Worm (Caenorhabditis elegans) whole organism, L2 larva: Measurements from ENCODE around the gene mip-1.

ENCODE experiments used
- C34F6.9 ChIP-seq: fragments of 150-350 bp; optimal IDR thresholded peaks from 2 replicates; lab custom pipeline; 2014; ENCODE audit warnings: missing biosample characterization, missing genetic modification characterization
- F13H6.1 ChIP-seq: sonication (generic microtip); optimal IDR thresholded peaks from 2 replicates; lab custom pipeline; 2016; ENCODE audit warnings: missing genetic modification characterization, missing compliant biosample characterization
- R02D3.7 ChIP-seq: fragments of 150-350 bp; optimal IDR thresholded peaks from 2 replicates; lab custom pipeline; 2014; ENCODE audit warnings: missing biosample characterization, missing genetic modification characterization
- Y55F3AM.14 ChIP-seq: fragments of 200-800 bp; sonication (Bioruptor generic); optimal IDR thresholded peaks from 2 replicates; lab custom pipeline; 2018; ENCODE audit warnings: mild to moderate bottlenecking, missing genetic modification characterization, missing compliant biosample characterization
- ZK546.5 ChIP-seq: sonication (generic microtip); optimal IDR thresholded peaks from 2 replicates; lab custom pipeline; 2017; ENCODE audit warnings: missing biosample characterization, missing genetic modification characterization
- alr-1 ChIP-seq: fragments of 150-350 bp; optimal IDR thresholded peaks from 2 replicates; lab custom pipeline; 2014; ENCODE audit warnings: missing biosample characterization, missing genetic modification characterization
- aly-2 ChIP-seq: fragments of 150-350 bp; optimal IDR thresholded peaks from 2 replicates; lab custom pipeline; 2014; ENCODE audit warnings: missing biosample characterization, missing genetic modification characterization
- ama-1 ChIP-seq: fragments of 150-350 bp; optimal IDR thresholded peaks from 2 replicates; lab custom pipeline; 2018; ENCODE audit warnings: inconsistent platforms
- blmp-1 ChIP-seq: sonication (generic microtip); optimal IDR thresholded peaks from 2 replicates; lab custom pipeline; 2017; ENCODE audit warnings: missing genetic modification characterization, mild to moderate bottlenecking, missing compliant biosample characterization, antibody characterized with exemption, moderate library complexity; ENCODE audit not compliant: insufficient read depth
- ceh-16 ChIP-seq: fragments of 150-350 bp; optimal IDR thresholded peaks from 2 replicates; lab custom pipeline; 2014; ENCODE audit warnings: missing biosample characterization, missing genetic modification characterization
- ceh-82 ChIP-seq: fragments of 150-350 bp; optimal IDR thresholded peaks from 2 replicates; lab custom pipeline; 2014; ENCODE audit warnings: missing biosample characterization, missing genetic modification characterization
- crh-2 ChIP-seq: sonication (generic microtip); optimal IDR thresholded peaks from 2 replicates; lab custom pipeline; 2017; ENCODE audit warnings: missing biosample characterization, missing genetic modification characterization
- dmd-4 ChIP-seq: sonication (generic microtip); optimal IDR thresholded peaks from 2 replicates; lab custom pipeline; 2017; ENCODE audit warnings: missing biosample characterization, missing genetic modification characterization
- egl-27 ChIP-seq: sonication (generic microtip); optimal IDR thresholded peaks from 3 replicates; lab custom pipeline; 2017; ENCODE audit warnings: missing biosample characterization, missing genetic modification reagents, missing genetic modification characterization
- elt-1 ChIP-seq: fragments of 150-350 bp; optimal IDR thresholded peaks from 2 replicates; lab custom pipeline; 2014; ENCODE audit warnings: missing biosample characterization, missing genetic modification characterization
- elt-3 ChIP-seq: sonication (generic microtip); optimal IDR thresholded peaks from 2 replicates; lab custom pipeline; 2017; ENCODE audit warnings: missing biosample characterization, missing genetic modification characterization
- fos-1 ChIP-seq: fragments of 150-350 bp; optimal IDR thresholded peaks from 2 replicates; lab custom pipeline; 2014; ENCODE audit warnings: missing biosample characterization, missing genetic modification characterization
- gmeb-1 ChIP-seq: fragments of 150-350 bp; optimal IDR thresholded peaks from 2 replicates; lab custom pipeline; 2014; ENCODE audit warnings: missing biosample characterization, missing genetic modification characterization
- lin-11 ChIP-seq: fragments of 150-350 bp; sonication (generic microtip); optimal IDR thresholded peaks from 2 replicates; lab custom pipeline; 2014; ENCODE audit warnings: missing biosample characterization, missing genetic modification characterization, inconsistent platforms, mixed read lengths
- lin-13 ChIP-seq: fragments of 150-350 bp; optimal IDR thresholded peaks from 2 replicates; lab custom pipeline; 2014; ENCODE audit warnings: missing biosample characterization, missing genetic modification reagents, missing genetic modification characterization
- lin-39 ChIP-seq: fragments of 150-350 bp; optimal IDR thresholded peaks from 2 replicates; lab custom pipeline; 2014; ENCODE audit warnings: missing biosample characterization, missing genetic modification reagents, missing genetic modification characterization
- lsy-2 ChIP-seq, 2 experiments: fragments of 150-350 bp in 1 of 2; sonication (generic microtip) in 1 of 2; optimal IDR thresholded peaks; 2 replicates each; lab custom pipeline; 2014 to 2017; ENCODE audit warnings: missing biosample characterization in 2 of 2, missing genetic modification characterization in 2 of 2
- mab-5 ChIP-seq: fragments of 150-350 bp; optimal IDR thresholded peaks from 2 replicates; lab custom pipeline; 2014; ENCODE audit warnings: missing biosample characterization, missing genetic modification characterization
- mbf-1 ChIP-seq: sonication (generic microtip); optimal IDR thresholded peaks from 2 replicates; lab custom pipeline; 2017; ENCODE audit warnings: missing biosample characterization, missing genetic modification characterization
- mdl-1 ChIP-seq, 2 experiments: fragments of 150-350 bp in 1 of 2; sonication (generic microtip) in 1 of 2; optimal IDR thresholded peaks; 2 replicates each; lab custom pipeline; 2017; ENCODE audit warnings: missing biosample characterization in 2 of 2, missing genetic modification characterization in 2 of 2
- nhr-10 ChIP-seq: sonication (generic microtip); optimal IDR thresholded peaks from 2 replicates; lab custom pipeline; 2017; ENCODE audit warnings: missing biosample characterization, missing genetic modification characterization
- nhr-11 ChIP-seq: fragments of 150-350 bp; optimal IDR thresholded peaks from 2 replicates; lab custom pipeline; 2014; ENCODE audit warnings: missing biosample characterization, missing genetic modification characterization
- nhr-12 ChIP-seq: fragments of 150-350 bp; optimal IDR thresholded peaks from 2 replicates; lab custom pipeline; 2014; ENCODE audit warnings: missing biosample characterization, missing genetic modification characterization
- nhr-129 ChIP-seq: fragments of 150-350 bp; optimal IDR thresholded peaks from 2 replicates; lab custom pipeline; 2014; ENCODE audit warnings: missing biosample characterization, missing genetic modification characterization
- nhr-21 ChIP-seq: fragments of 150-350 bp; optimal IDR thresholded peaks from 2 replicates; lab custom pipeline; 2014; ENCODE audit warnings: missing biosample characterization, missing genetic modification characterization
- nhr-23 ChIP-seq: fragments of 150-350 bp; optimal IDR thresholded peaks from 2 replicates; lab custom pipeline; 2014; ENCODE audit warnings: missing biosample characterization, missing genetic modification reagents, missing genetic modification characterization
- nhr-237 ChIP-seq: fragments of 150-350 bp; optimal IDR thresholded peaks from 2 replicates; lab custom pipeline; 2014; ENCODE audit warnings: missing biosample characterization, missing genetic modification characterization
- nhr-25 ChIP-seq: fragments of 150-350 bp; sonication (generic microtip); optimal IDR thresholded peaks from 3 replicates; lab custom pipeline; 2014; ENCODE audit warnings: missing biosample characterization, missing genetic modification characterization
- nhr-6 ChIP-seq: fragments of 150-350 bp; optimal IDR thresholded peaks from 2 replicates; lab custom pipeline; 2014; ENCODE audit warnings: missing biosample characterization, missing genetic modification characterization
- nhr-77 ChIP-seq: fragments of 150-350 bp; optimal IDR thresholded peaks from 2 replicates; lab custom pipeline; 2014; ENCODE audit warnings: missing biosample characterization, missing genetic modification characterization
- peb-1 ChIP-seq: fragments of 150-350 bp; optimal IDR thresholded peaks from 2 replicates; lab custom pipeline; 2014; ENCODE audit warnings: missing biosample characterization, missing genetic modification characterization
- sem-4 ChIP-seq: fragments of 150-350 bp; optimal IDR thresholded peaks from 2 replicates; lab custom pipeline; 2014; ENCODE audit warnings: missing biosample characterization, missing genetic modification reagents, missing genetic modification characterization
- skn-1 ChIP-seq: sonication (generic microtip); optimal IDR thresholded peaks from 2 replicates; lab custom pipeline; 2017; ENCODE audit warnings: missing biosample characterization, missing genetic modification characterization
- sma-3 ChIP-seq: sonication (generic microtip); optimal IDR thresholded peaks from 2 replicates; lab custom pipeline; 2016; ENCODE audit warnings: missing genetic modification reagents, missing genetic modification characterization, missing compliant biosample characterization
- sma-9 ChIP-seq, 2 experiments: fragments of 150-350 bp in 1 of 2; sonication (generic microtip) in 1 of 2; optimal IDR thresholded peaks; 2 replicates each; lab custom pipeline; 2014 to 2016; ENCODE audit warnings: missing genetic modification characterization in 2 of 2, mild to moderate bottlenecking in 1 of 2, missing biosample characterization in 1 of 2, missing compliant biosample characterization in 1 of 2, missing genetic modification reagents in 1 of 2, moderate library complexity in 1 of 2
- snpc-4 ChIP-seq: fragments of 150-350 bp; optimal IDR thresholded peaks from 2 replicates; lab custom pipeline; 2014; ENCODE audit warnings: missing biosample characterization, missing genetic modification characterization
- unc-39 ChIP-seq: fragments of 150-350 bp; optimal IDR thresholded peaks from 2 replicates; lab custom pipeline; 2014; ENCODE audit warnings: missing biosample characterization, missing genetic modification characterization
- unc-55 ChIP-seq: fragments of 150-350 bp; sonication (generic microtip); optimal IDR thresholded peaks from 3 replicates; lab custom pipeline; 2014; ENCODE audit warnings: missing biosample characterization, missing genetic modification reagents, missing genetic modification characterization
- unc-62 ChIP-seq: fragments of 150-350 bp; optimal IDR thresholded peaks from 2 replicates; lab custom pipeline; 2014; ENCODE audit warnings: missing biosample characterization, missing genetic modification reagents, missing genetic modification characterization
- zag-1 ChIP-seq: fragments of 150-350 bp; optimal IDR thresholded peaks from 2 replicates; lab custom pipeline; 2014; ENCODE audit warnings: missing biosample characterization, missing genetic modification characterization
- ztf-1 ChIP-seq: fragments of 200-800 bp; sonication (Bioruptor generic); conservative IDR thresholded peaks from 2 replicates; pipeline ENCODE4 v1.3.6; 2022; ENCODE audit warnings: missing genetic modification characterization, missing compliant biosample characterization
- ztf-11 ChIP-seq: sonication (generic microtip); optimal IDR thresholded peaks from 2 replicates; lab custom pipeline; 2017; ENCODE audit warnings: missing biosample characterization, missing genetic modification characterization
- ztf-4 ChIP-seq: fragments of 150-350 bp; optimal IDR thresholded peaks from 2 replicates; lab custom pipeline; 2014; ENCODE audit warnings: missing biosample characterization, missing genetic modification characterization

mip-1 gene

ce11 chrIII:4754001-4754561 lies 38.8 kb upstream of the mip-1 start, which contains the start of the genes rps-0 and rbg-3 (continued):
- TF ChIP-seq nhr-237 (tag; lab: Kevin White, UChicago) = no peak
- peak; percentile 93 for TF ChIP-seq gmeb-1 (tag; lab: Kevin White, UChicago)
- no peak for TF ChIP-seq unc-39 (tag; lab: Kevin White, UChicago)
- peak; percentile 91 for TF ChIP-seq sem-4
- TF ChIP-seq ztf-11 = no peak
- TF ChIP-seq lin-13 (GFP tag; lab: Kevin White, UChicago) = peak; percentile 94
- TF ChIP-seq F13H6.1 (tag; lab: Kevin White, UChicago) = peak; percentile 86
- TF ChIP-seq ztf-1 (GFP tag; lab: Robert Waterston, UW) = no peak
- TF ChIP-seq snpc-4 (tag; lab: Kevin White, UChicago) = peak; percentile 44
- TF ChIP-seq mab-5 (tag; lab: Kevin White, UChicago) = peak; percentile 85
- TF ChIP-seq sma-3 = peak; percentile 95
- TF ChIP-seq nhr-25 (tag; lab: Kevin White, UChicago) = peak; percentile 95
- TF ChIP-seq crh-2 (tag; lab: Kevin White, UChicago) = peak; percentile 94
- TF ChIP-seq R02D3.7 = peak; percentile 97
- no peak for TF ChIP-seq mbf-1 (tag; lab: Kevin White, UChicago)
- peak; percentile 91 to 98 for TF ChIP-seq lsy-2 (tag; optimal IDR thresholded peaks at IDR 0.05; lab: Kevin White, UChicago)
- TF ChIP-seq, all 48 proteins: peak for 31

ce11 chrIII:4756983-4757382 lies 35.9 kb upstream of the mip-1 start, which contains the start of gene fbxl-2:
Gene fbxl-2, plus strand, starts transcription at chrIII:4757260.
- peak; percentile 97 for TF ChIP-seq sma-3
- TF ChIP-seq snpc-4 (tag; lab: Kevin White, UChicago) = peak; percentile 83
- peak; percentile 81 for TF ChIP-seq sem-4
- peak; percentile 96 for TF ChIP-seq lin-13 (GFP tag; lab: Kevin White, UChicago)
- TF ChIP-seq mbf-1 (tag; lab: Kevin White, UChicago) = no peak
- TF ChIP-seq ama-1 (lab: Kevin White, UChicago) = no peak
- peak; percentile 100 for TF ChIP-seq gmeb-1 (tag; lab: Kevin White, UChicago)
- peak; percentile 89 for TF ChIP-seq ceh-16 (tag; lab: Kevin White, UChicago)
- TF ChIP-seq nhr-11 (tag; lab: Kevin White, UChicago) = no peak
- peak; percentile 98 for TF ChIP-seq C34F6.9 (tag; lab: Kevin White, UChicago)
- TF ChIP-seq unc-55 (GFP tag; lab: Kevin White, UChicago) = peak; percentile 98
- TF ChIP-seq peb-1 (tag; lab: Kevin White, UChicago) = no peak
- peak; percentile 95 for TF ChIP-seq nhr-25 (tag; lab: Kevin White, UChicago)
- peak; percentile 76 for TF ChIP-seq nhr-10
- peak; percentile 95 for TF ChIP-seq nhr-21 (tag; lab: Kevin White, UChicago)
- peak; percentile 88 for TF ChIP-seq R02D3.7
- TF ChIP-seq F13H6.1 (tag; lab: Kevin White, UChicago) = peak; percentile 93
- TF ChIP-seq ztf-4 (tag; lab: Kevin White, UChicago) = peak; percentile 91
- TF ChIP-seq nhr-6 = peak; percentile 74
- no peak for TF ChIP-seq aly-2 (tag; lab: Kevin White, UChicago)
- TF ChIP-seq dmd-4 (tag; lab: Kevin White, UChicago) = no peak
- no peak for TF ChIP-seq skn-1
- no peak for TF ChIP-seq unc-39 (tag; lab: Kevin White, UChicago)
- no peak for TF ChIP-seq elt-3 (tag; lab: Kevin White, UChicago)
- peak; percentile 42 for TF ChIP-seq unc-62 (GFP tag; lab: Kevin White, UChicago)
- peak; percentile 88 for TF ChIP-seq fos-1 (tag; lab: Kevin White, UChicago)
- peak; percentile 84 for TF ChIP-seq egl-27 (tag; lab: Kevin White, UChicago)
- peak; percentile 66 for TF ChIP-seq nhr-77 (tag; lab: Kevin White, UChicago)
- TF ChIP-seq crh-2 (tag; lab: Kevin White, UChicago) = peak; percentile 95
- TF ChIP-seq lin-11 (tag; lab: Kevin White, UChicago) = peak; percentile 90
- TF ChIP-seq nhr-12 = no peak
- peak; percentile 76 for TF ChIP-seq ZK546.5 (tag; lab: Kevin White, UChicago)
- no peak for TF ChIP-seq ztf-1 (GFP tag; lab: Robert Waterston, UW)
- TF ChIP-seq Y55F3AM.14 (GFP tag; lab: Kevin White, UChicago) = peak; percentile 81
- TF ChIP-seq sma-9 (GFP tag; optimal IDR thresholded peaks at IDR 0.05; lab: Kevin White, UChicago) = peak; percentile 96
- no peak for TF ChIP-seq sma-9 (tag; optimal IDR thresholded peaks at IDR 0.05; lab: Kevin White, UChicago)
- no peak for TF ChIP-seq elt-1 (tag; lab: Kevin White, UChicago)
- TF ChIP-seq nhr-23 (tag; lab: Kevin White, UChicago) = no peak
- peak; percentile 36 for TF ChIP-seq blmp-1 (tag; lab: Kevin White, UChicago)
- TF ChIP-seq ztf-11 = peak; percentile 42
- peak; percentile 95 to 97 for TF ChIP-seq lsy-2 (tag; optimal IDR thresholded peaks at IDR 0.05; lab: Kevin White, UChicago)
- peak; percentile 88 for TF ChIP-seq ceh-82
- TF ChIP-seq mab-5 (tag; lab: Kevin White, UChicago) = peak; percentile 91
- peak; percentile 72 for TF ChIP-seq nhr-237 (tag; lab: Kevin White, UChicago)
- no peak for TF ChIP-seq alr-1 (tag; lab: Kevin White, UChicago)
- TF ChIP-seq mdl-1 (tag; optimal IDR thresholded peaks at IDR 0.05; lab: Kevin White, UChicago) = peak in 1 of 2 experiments; percentile 71
- no peak for TF ChIP-seq lin-39 (tag; lab: Kevin White, UChicago)
- TF ChIP-seq zag-1 (tag; lab: Kevin White, UChicago) = peak; percentile 87
- TF ChIP-seq nhr-129 (tag; lab: Kevin White, UChicago) = peak; percentile 94
